Worm (Caenorhabditis elegans): ENCODE data around the gene ptp-5.2.

ptp-5.2 gene

ce11 chrIV:14766382-14766781 is 5.6 kb upstream of the ptp-5.2 start, which contains the start of gene vti-1:
TSS of gene vti-1 (minus strand) at chrIV:14766665.
- TF ChIP-seq tra-4 (tag; optimal IDR thresholded peaks at IDR 0.05) (no peak), sea-1 (GFP tag; conservative IDR thresholded peaks at IDR 0.05) (no peak), ets-7 (tag; optimal IDR thresholded peaks at IDR 0.05) (no peak), tbx-11 (GFP tag; IDR thresholded peaks at IDR 0.05) (no peak), aly-1 (tag; optimal IDR thresholded peaks at IDR 0.05) (no peak), scrt-1 (GFP tag; IDR thresholded peaks at IDR 0.05) (no peak), ceh-13 (GFP tag; optimal IDR thresholded peaks at IDR 0.05) (no peak), pes-1 (GFP tag; IDR thresholded peaks at IDR 0.05) (no peak)

DNA sequence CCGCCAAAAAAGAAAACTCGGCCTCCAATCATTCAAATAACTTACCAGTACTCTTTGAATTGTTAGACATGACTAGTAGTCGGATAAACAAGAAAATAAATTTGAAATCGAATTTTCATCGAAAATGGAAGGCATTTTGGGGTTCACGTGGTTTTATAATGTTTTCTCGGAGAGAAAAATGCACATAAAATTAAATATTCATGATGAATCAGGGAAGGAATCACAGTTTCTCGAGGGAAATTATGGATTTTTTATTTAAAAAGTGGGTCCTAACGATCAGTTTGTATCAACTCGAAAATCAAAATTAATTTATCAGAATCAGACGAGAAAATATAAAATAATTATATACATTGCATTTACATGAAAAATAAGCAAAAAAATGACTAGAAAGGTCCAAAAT is 4.6 kb upstream of the ptp-5.2 start, which contains the start of gene Y57G11C.5:
Gene Y57G11C.5, minus strand, starts transcription at position 101 of the 400 bp plus-strand sequence.
- TF ChIP-seq hmg-4 (GFP tag; optimal IDR thresholded peaks at IDR 0.05) (no peak), sea-1 (GFP tag; conservative IDR thresholded peaks at IDR 0.05) (no peak), ceh-13 (GFP tag; optimal IDR thresholded peaks at IDR 0.05) (no peak), aly-1 (tag; optimal IDR thresholded peaks at IDR 0.05) (no peak), B0310.2 (tag; optimal IDR thresholded peaks at IDR 0.05) (no peak), hnd-1 (tag; optimal IDR thresholded peaks at IDR 0.05) (no peak), ama-1 (optimal IDR thresholded peaks at IDR 0.05) (no peak), tbx-37 (GFP tag; conservative IDR thresholded peaks at IDR 0.05) (no peak), pes-1 (GFP tag; IDR thresholded peaks at IDR 0.05) (no peak), tbx-11 (GFP tag; IDR thresholded peaks at IDR 0.05) (no peak), F13C5.2 (tag; optimal IDR thresholded peaks at IDR 0.05) (no peak), tra-4 (tag; optimal IDR thresholded peaks at IDR 0.05) (no peak), flt-1 (GFP tag; IDR thresholded peaks at IDR 0.05) (no peak), ets-7 (tag; optimal IDR thresholded peaks at IDR 0.05) (no peak), ceh-36 (tag; optimal IDR thresholded peaks at IDR 0.05) (no peak)

- no peak for TF ChIP-seq tbx-37 (GFP tag; conservative IDR thresholded peaks at IDR 0.05)
Measured at ce11 chrIV:14764719-14765173, 4.0 kb upstream of the ptp-5.2 start.

DNA sequence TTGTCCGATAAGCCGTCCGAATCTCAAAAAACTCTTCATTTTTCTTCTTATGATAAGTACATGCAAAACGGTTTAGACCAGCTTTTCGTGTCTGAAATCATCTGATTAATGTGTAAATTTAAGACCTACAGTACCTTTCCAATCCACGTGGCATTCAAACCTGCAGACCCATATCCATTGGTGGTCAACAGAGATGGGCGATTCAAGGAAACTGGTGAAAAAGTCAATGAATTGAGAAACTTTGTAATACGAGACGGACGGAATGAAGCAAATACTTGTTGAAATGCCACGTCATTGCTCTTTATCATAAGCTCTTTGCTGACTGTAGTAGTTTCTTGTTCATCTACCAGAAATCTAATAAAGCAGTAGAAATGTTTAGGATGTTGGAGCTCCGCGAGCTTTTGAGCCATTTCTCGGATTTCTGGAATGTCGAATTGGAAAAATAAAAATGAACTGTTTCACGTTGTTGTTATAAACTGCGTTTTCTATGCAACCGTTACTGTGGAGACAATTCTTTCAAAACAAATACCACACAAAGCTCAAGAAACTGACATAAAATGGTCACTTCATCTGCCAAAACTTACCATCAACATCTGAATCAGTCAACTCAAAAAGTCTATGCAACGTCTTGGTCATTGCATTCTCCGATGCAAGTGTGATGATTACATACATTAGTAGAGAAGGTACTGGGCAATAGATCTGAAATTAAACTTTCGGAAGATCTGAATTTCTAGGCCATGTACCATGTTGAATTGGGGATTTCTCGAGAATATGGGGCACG is 3.4 kb upstream of the ptp-5.2 start:
- no peak for TF ChIP-seq tra-4 (tag; optimal IDR thresholded peaks at IDR 0.05)
- TF ChIP-seq hmg-4 (GFP tag; optimal IDR thresholded peaks at IDR 0.05): no peak
- TF ChIP-seq B0310.2 (tag; optimal IDR thresholded peaks at IDR 0.05): no peak
- TF ChIP-seq flt-1 (GFP tag; IDR thresholded peaks at IDR 0.05): no peak
- TF ChIP-seq scrt-1 (GFP tag; IDR thresholded peaks at IDR 0.05): no peak
- TF ChIP-seq ama-1 (optimal IDR thresholded peaks at IDR 0.05): no peak
- TF ChIP-seq tbx-11 (GFP tag; IDR thresholded peaks at IDR 0.05): no peak
- no peak for TF ChIP-seq sea-1 (GFP tag; conservative IDR thresholded peaks at IDR 0.05)
- TF ChIP-seq ets-7 (tag; optimal IDR thresholded peaks at IDR 0.05): no peak
- TF ChIP-seq pes-1 (GFP tag; IDR thresholded peaks at IDR 0.05): no peak

DNA sequence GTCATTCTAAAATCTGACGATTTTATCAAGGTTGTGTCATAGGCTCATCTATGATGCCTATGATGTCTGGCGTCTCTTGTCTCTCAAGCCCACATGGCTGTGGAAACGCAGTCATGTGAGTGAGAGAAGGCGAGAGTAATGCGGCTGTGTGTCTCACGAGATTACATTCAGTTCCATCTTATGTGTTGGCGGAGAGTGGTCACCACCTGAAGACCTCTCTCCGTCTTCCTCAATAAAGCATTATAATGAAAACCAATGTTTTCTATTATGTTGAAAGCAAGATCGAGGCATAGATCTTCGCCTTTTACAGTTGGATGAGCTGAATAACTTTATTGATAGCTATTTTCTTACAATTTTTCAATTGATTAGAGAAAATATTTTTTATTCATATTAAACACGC is 2.6 kb upstream of the ptp-5.2 start:
- TF ChIP-seq F13C5.2 (tag; optimal IDR thresholded peaks at IDR 0.05): peak; percentile 7

DNA sequence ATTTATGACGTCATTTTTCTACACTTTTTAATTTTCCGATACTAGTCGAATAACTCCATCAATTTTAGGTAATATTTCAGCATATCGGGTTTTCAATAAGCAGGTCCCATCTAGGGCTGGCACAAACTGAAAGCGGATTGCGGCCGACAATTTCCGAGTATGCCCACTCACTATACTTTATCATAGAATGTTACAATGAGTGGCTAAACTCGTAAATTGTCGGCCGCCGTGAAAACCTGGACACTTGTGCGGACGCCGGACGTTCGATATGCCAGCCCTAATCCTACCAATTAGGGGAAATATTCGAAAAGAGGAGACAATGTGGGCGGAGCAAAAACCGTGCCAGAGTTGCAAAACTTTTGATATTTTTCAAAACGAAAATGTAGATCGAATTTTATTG is 1.1 kb downstream of the ptp-5.2 start:
- TF ChIP-seq aly-1 (tag; optimal IDR thresholded peaks at IDR 0.05) (no peak), tbx-11 (GFP tag; IDR thresholded peaks at IDR 0.05) (no peak), hnd-1 (tag; optimal IDR thresholded peaks at IDR 0.05) (no peak), hmg-4 (GFP tag; optimal IDR thresholded peaks at IDR 0.05) (no peak), ceh-36 (tag; optimal IDR thresholded peaks at IDR 0.05) (no peak), ceh-13 (GFP tag; optimal IDR thresholded peaks at IDR 0.05) (no peak), scrt-1 (GFP tag; IDR thresholded peaks at IDR 0.05) (no peak), ets-7 (tag; optimal IDR thresholded peaks at IDR 0.05) (no peak), ama-1 (optimal IDR thresholded peaks at IDR 0.05) (no peak), tra-4 (tag; optimal IDR thresholded peaks at IDR 0.05) (no peak), F13C5.2 (tag; optimal IDR thresholded peaks at IDR 0.05) (no peak), hmbx-1 (tag; optimal IDR thresholded peaks at IDR 0.05) (no peak), pes-1 (GFP tag; IDR thresholded peaks at IDR 0.05) (no peak)

DNA sequence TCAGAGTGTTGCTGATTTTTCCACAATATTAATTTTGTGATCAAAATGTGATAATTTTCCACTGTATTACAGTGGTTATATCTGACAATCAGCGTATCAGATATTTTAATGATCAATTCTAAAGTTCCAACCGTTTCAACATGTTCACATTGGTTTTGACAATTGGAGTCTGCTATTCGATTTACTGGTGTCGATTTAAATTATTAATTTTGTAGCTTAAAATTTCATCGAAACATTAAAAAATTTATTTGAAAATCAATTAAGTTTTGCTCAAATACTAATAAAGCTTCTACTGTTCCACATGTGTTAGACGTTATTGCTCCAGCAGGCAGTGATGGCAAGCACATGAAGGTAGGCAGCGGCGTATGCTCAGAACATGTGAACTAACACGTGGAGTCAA is 3.0 kb downstream of the ptp-5.2 start:
- TF ChIP-seq sea-1 (GFP tag; conservative IDR thresholded peaks at IDR 0.05) (no peak), tbx-37 (GFP tag; conservative IDR thresholded peaks at IDR 0.05) (no peak), hmbx-1 (tag; optimal IDR thresholded peaks at IDR 0.05) (no peak), B0310.2 (tag; optimal IDR thresholded peaks at IDR 0.05) (no peak), ceh-13 (GFP tag; optimal IDR thresholded peaks at IDR 0.05) (no peak)

- TF ChIP-seq hnd-1 (tag; optimal IDR thresholded peaks at IDR 0.05): no peak
- TF ChIP-seq ceh-13 (GFP tag; optimal IDR thresholded peaks at IDR 0.05): no peak
Measured at ce11 chrIV:14754912-14755311, 5.8 kb downstream of the ptp-5.2 start, which contains the start of gene Y57G11C.499. TSS of gene Y57G11C.499 (minus strand) at chrIV:14754934.

DNA sequence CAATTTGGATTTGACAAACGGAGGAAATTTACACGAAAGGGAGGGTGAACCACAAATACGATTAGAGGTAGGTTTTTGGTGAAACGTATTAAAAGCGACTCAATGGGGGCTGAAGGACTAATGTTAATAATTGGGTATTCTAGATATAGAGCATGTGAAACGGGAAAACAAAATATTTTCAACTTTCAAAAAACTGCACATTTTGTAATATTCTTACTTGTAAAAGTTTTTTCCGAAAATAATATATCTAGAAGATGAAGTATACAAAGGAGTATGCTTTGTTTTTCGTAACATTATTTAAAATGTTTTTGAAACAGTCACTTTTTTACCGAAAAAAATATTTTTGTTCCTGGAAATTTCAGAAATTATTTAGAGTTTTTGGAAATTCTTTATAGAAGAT is 18.8 kb downstream of the ptp-5.2 start:
- no peak for TF ChIP-seq hnd-1 (tag; optimal IDR thresholded peaks at IDR 0.05)
- no peak for TF ChIP-seq scrt-1 (GFP tag; IDR thresholded peaks at IDR 0.05)
- no peak for TF ChIP-seq hmbx-1 (tag; optimal IDR thresholded peaks at IDR 0.05)
- TF ChIP-seq flt-1 (GFP tag; IDR thresholded peaks at IDR 0.05): no peak
- TF ChIP-seq sea-1 (GFP tag; conservative IDR thresholded peaks at IDR 0.05): no peak
- TF ChIP-seq B0310.2 (tag; optimal IDR thresholded peaks at IDR 0.05): no peak
- TF ChIP-seq ceh-36 (tag; optimal IDR thresholded peaks at IDR 0.05): no peak
- no peak for TF ChIP-seq ceh-13 (GFP tag; optimal IDR thresholded peaks at IDR 0.05)
- no peak for TF ChIP-seq ama-1 (optimal IDR thresholded peaks at IDR 0.05)
- TF ChIP-seq pes-1 (GFP tag; IDR thresholded peaks at IDR 0.05): no peak
- no peak for TF ChIP-seq tra-4 (tag; optimal IDR thresholded peaks at IDR 0.05)
- TF ChIP-seq tbx-37 (GFP tag; conservative IDR thresholded peaks at IDR 0.05): no peak
- TF ChIP-seq aly-1 (tag; optimal IDR thresholded peaks at IDR 0.05): no peak
- TF ChIP-seq ets-7 (tag; optimal IDR thresholded peaks at IDR 0.05): no peak
- no peak for TF ChIP-seq F13C5.2 (tag; optimal IDR thresholded peaks at IDR 0.05)
- no peak for TF ChIP-seq tbx-11 (GFP tag; IDR thresholded peaks at IDR 0.05)
